Worm (Caenorhabditis elegans) whole organism, mixed stage, embryonic: Measurements from ENCODE around the gene T27E9.6.

Source experiments
- ces-1 ChIP-seq: fragments of 150-350 bp; optimal IDR thresholded peaks from 2 replicates; lab custom pipeline; 2014; ENCODE audit warnings: missing biosample characterization, missing genetic modification reagents, missing genetic modification characterization
- drap-1 ChIP-seq: fragments of 200-800 bp; sonication (Bioruptor generic); optimal IDR thresholded peaks from 3 replicates; lab custom pipeline; 2018; ENCODE audit warnings: mild to moderate bottlenecking, missing genetic modification characterization, missing compliant biosample characterization
- elt-1 ChIP-seq: sonication (generic microtip); optimal IDR thresholded peaks from 2 replicates; lab custom pipeline; 2017; ENCODE audit warnings: missing genetic modification characterization, mild to moderate bottlenecking, missing compliant biosample characterization, antibody characterized with exemption, moderate library complexity, borderline replicate concordance; ENCODE audit not compliant: insufficient read depth
- lsy-2 ChIP-seq: fragments of 150-350 bp; optimal IDR thresholded peaks from 2 replicates; lab custom pipeline; 2014; ENCODE audit warnings: missing biosample characterization, missing genetic modification characterization
- mep-1 ChIP-seq: fragments of 150-350 bp; optimal IDR thresholded peaks from 2 replicates; lab custom pipeline; 2017; ENCODE audit warnings: missing biosample characterization, missing genetic modification reagents, missing genetic modification characterization, inconsistent platforms
- nhr-12 ChIP-seq: fragments of 150-350 bp; optimal IDR thresholded peaks from 2 replicates; lab custom pipeline; 2014; ENCODE audit warnings: missing biosample characterization, missing genetic modification characterization
- nhr-237 ChIP-seq: fragments of 150-350 bp; optimal IDR thresholded peaks from 2 replicates; lab custom pipeline; 2014; ENCODE audit warnings: missing biosample characterization, missing genetic modification characterization
- nhr-28 ChIP-seq: fragments of 150-350 bp; optimal IDR thresholded peaks from 2 replicates; lab custom pipeline; 2014; ENCODE audit warnings: missing biosample characterization, missing genetic modification characterization
- snpc-4 ChIP-seq: fragments of 150-350 bp; optimal IDR thresholded peaks from 2 replicates; lab custom pipeline; 2014; ENCODE audit warnings: missing biosample characterization, missing genetic modification characterization
- sptf-1 ChIP-seq: sonication (generic microtip); optimal IDR thresholded peaks from 2 replicates; lab custom pipeline; 2017; ENCODE audit warnings: mild to moderate bottlenecking, missing genetic modification characterization, moderate library complexity, missing compliant biosample characterization
- unc-120 ChIP-seq: sonication (generic microtip); optimal IDR thresholded peaks from 2 replicates; lab custom pipeline; 2017; ENCODE audit warnings: missing genetic modification characterization, missing compliant biosample characterization; ENCODE audit not compliant: poor library complexity, severe bottlenecking
- unc-39 ChIP-seq: fragments of 150-350 bp; optimal IDR thresholded peaks from 2 replicates; lab custom pipeline; 2014; ENCODE audit warnings: missing biosample characterization, missing genetic modification characterization
- unc-62 ChIP-seq: fragments of 150-350 bp; optimal IDR thresholded peaks from 2 replicates; lab custom pipeline; 2014; ENCODE audit warnings: missing biosample characterization, missing genetic modification reagents, missing genetic modification characterization

DNA sequence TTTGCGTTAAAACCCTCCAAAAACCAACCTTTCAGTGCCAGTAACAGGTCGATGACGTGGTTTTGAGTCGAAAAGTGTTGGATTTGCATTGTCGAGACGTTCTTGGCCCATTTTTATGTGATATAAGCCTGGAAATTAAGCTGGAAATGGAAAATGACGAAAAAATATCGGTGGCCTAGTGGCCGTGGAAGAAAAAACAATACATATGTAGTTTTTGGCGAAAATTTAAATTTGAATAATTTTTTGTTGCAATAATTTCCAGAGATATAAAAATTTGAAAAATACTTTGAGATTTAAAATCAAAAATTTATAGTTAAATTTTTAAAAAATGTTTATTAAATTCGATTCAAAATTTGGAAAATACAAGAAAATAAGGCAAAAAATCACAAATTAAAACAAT is 37.2 kb downstream of the T27E9.6 start, which contains the start of gene ciao-2B:
- TF ChIP-seq lsy-2 (tag; lab: Kevin White, UChicago) (no peak), snpc-4 (tag; lab: Kevin White, UChicago) (no peak), drap-1 (no peak), unc-120 (tag; lab: Kevin White, UChicago) (no peak), mep-1 (tag; lab: Kevin White, UChicago) (no peak), sptf-1 (no peak), nhr-237 (tag; lab: Kevin White, UChicago) (no peak), elt-1 (no peak), unc-62 (GFP tag; lab: Kevin White, UChicago) (no peak), ces-1 (no peak), unc-39 (tag; lab: Kevin White, UChicago) (no peak), nhr-28 (tag; lab: Kevin White, UChicago) (no peak), nhr-12 (no peak)
